Fruit fly (Drosophila melanogaster): ENCODE results near the gene CG1090.
A peak's percentile ranks its signal among the peaks of the same experiment; 100 is the strongest.

Gene CG1090

dm6 chr3R:4402884-4403705, 43.4 kb downstream of the CG1090 start, which contains the start of gene lost (continued):
- TF ChIP-seq CG16813 (GFP tag; IDR thresholded peaks at IDR 0.05; ENCODE audit: partially characterized antibody) (peak; percentile 98), D19A (tag; optimal IDR thresholded peaks at IDR 0.05) (peak; percentile 3), CG10543 (GFP tag; optimal IDR thresholded peaks at IDR 0.05) (peak; percentile 10), CG4424 (GFP tag; optimal IDR thresholded peaks at IDR 0.05) (no peak), Trl (optimal IDR thresholded peaks at IDR 0.05) (peak in 1 of 2 experiments; percentile 20), Trl (GFP tag; optimal IDR thresholded peaks at IDR 0.05) (no peak), CG1792 (GFP tag; optimal IDR thresholded peaks at IDR 0.05) (no peak), slou (GFP tag; optimal IDR thresholded peaks at IDR 0.05) (no peak), tna (GFP tag; IDR thresholded peaks at IDR 0.05; ENCODE audit: partially characterized antibody) (peak; percentile 96), CG2199 (GFP tag; IDR thresholded peaks at IDR 0.05) (peak; percentile 73; the same call in 1 of the 3 replicates), Pdp1 (GFP tag; optimal IDR thresholded peaks at IDR 0.05) (peak in 1 of 2 experiments; percentile 95), br (optimal IDR thresholded peaks at IDR 0.05) (no peak), Sry-δ (GFP tag; optimal IDR thresholded peaks at IDR 0.05) (peak; percentile 85), Vsx1 (GFP tag; optimal IDR thresholded peaks at IDR 0.05) (peak; percentile 34), CG16779 (GFP tag; IDR thresholded peaks at IDR 0.05) (no peak; the same call in 1 of the 2 replicates), ems (GFP tag; optimal IDR thresholded peaks at IDR 0.05) (peak; percentile 8), CG17802 (tag; optimal IDR thresholded peaks at IDR 0.05) (peak; percentile 82), sob (GFP tag; IDR thresholded peaks at IDR 0.05) (peak; percentile 61), CG11456 (GFP tag; IDR thresholded peaks at IDR 0.05) (peak; percentile 55; the same call in 1 of the 3 replicates), CTCF (GFP tag; optimal IDR thresholded peaks at IDR 0.05) (peak; percentile 74), CG17186 (GFP tag; optimal IDR thresholded peaks at IDR 0.05) (peak; percentile 55), HLHmδ (GFP tag; optimal IDR thresholded peaks at IDR 0.05) (peak; percentile 3), CG7357 (GFP tag; IDR thresholded peaks at IDR 0.05) (peak; percentile 66), zen (tag; optimal IDR thresholded peaks at IDR 0.05) (no peak), twi (tag; optimal IDR thresholded peaks at IDR 0.05) (no peak), CG8924 (tag; optimal IDR thresholded peaks at IDR 0.05) (peak; percentile 14), Ptx1 (GFP tag; IDR thresholded peaks at IDR 0.05) (peak; percentile 25; the same call in 1 of the 2 replicates), gsb-n (tag; optimal IDR thresholded peaks at IDR 0.05) (peak; percentile 15), CG12391 (tag; optimal IDR thresholded peaks at IDR 0.05) (peak; percentile 58), toy (GFP tag; IDR thresholded peaks at IDR 0.05) (no peak), CG18619 (GFP tag; optimal IDR thresholded peaks at IDR 0.05) (no peak), row (GFP tag; IDR thresholded peaks at IDR 0.05) (peak; percentile 80), NFAT (GFP tag; IDR thresholded peaks at IDR 0.05) (peak; percentile 75)

dm6 chr3R:4403706-4404392, 44.2 kb downstream of the CG1090 start:
- no peak for TF ChIP-seq CG15269 (tag; optimal IDR thresholded peaks at IDR 0.05)
- no peak for TF ChIP-seq CG3281 (GFP tag; optimal IDR thresholded peaks at IDR 0.05)
- no peak for TF ChIP-seq CG12219 (GFP tag; optimal IDR thresholded peaks at IDR 0.05)
- no peak for TF ChIP-seq dmrt11E (tag; optimal IDR thresholded peaks at IDR 0.05)
- no peak for TF ChIP-seq CG11560 (tag; IDR thresholded peaks at IDR 0.05)
- TF ChIP-seq CG6654 (GFP tag; optimal IDR thresholded peaks at IDR 0.05) = no peak
- no peak for TF ChIP-seq sisA (GFP tag; IDR thresholded peaks at IDR 0.05)
- peak; percentile 22; the same call in 1 of the 3 replicates for TF ChIP-seq ci (GFP tag; IDR thresholded peaks at IDR 0.05)
- no peak for TF ChIP-seq CG3726 (GFP tag; IDR thresholded peaks at IDR 0.05)
- no peak for TF ChIP-seq CG8765 (GFP tag; IDR thresholded peaks at IDR 0.05)
- TF ChIP-seq Bdp1 (GFP tag; optimal IDR thresholded peaks at IDR 0.05) = peak; percentile 6
- no peak for TF ChIP-seq CG18262 (tag; optimal IDR thresholded peaks at IDR 0.05)
- TF ChIP-seq emc (GFP tag; optimal IDR thresholded peaks at IDR 0.05) = no peak
- peak; percentile 38 for TF ChIP-seq Dip3 (GFP tag; optimal IDR thresholded peaks at IDR 0.05)
- TF ChIP-seq Rx (GFP tag; IDR thresholded peaks at IDR 0.05) = no peak
- TF ChIP-seq fd64A (GFP tag; optimal IDR thresholded peaks at IDR 0.05) = no peak
- no peak for TF ChIP-seq hbn (GFP tag; IDR thresholded peaks at IDR 0.05; ENCODE audit: partially characterized antibody)
- TF ChIP-seq amos (GFP tag; IDR thresholded peaks at IDR 0.05; ENCODE audit: partially characterized antibody) = 0 out of 2 replicates have a peak, but pooled peaks have one; percentile 15

All from whole organism, embryonic.